Fruit fly (Drosophila melanogaster): Measurements from ENCODE around the gene Ac3.

dm6 chr2L:21630563-21630817 lies 1.9 kb upstream of the Ac3 start:
- TF ChIP-seq Myc (optimal IDR thresholded peaks at IDR 0.05) (no peak), psq (optimal IDR thresholded peaks at IDR 0.05) (no peak), h (optimal IDR thresholded peaks at IDR 0.05) (no peak)

All from Kc167 (cell line).